Fruit fly (Drosophila melanogaster) Kc167 (cell line): ENCODE data around the gene betaCOP.

Experiments
- Myc ChIP-seq: fragments of >200 bp; optimal IDR thresholded peaks from 2 replicates; lab custom pipeline; 2017; ENCODE audit warnings: missing external identifiers
- Sin3A ChIP-seq: fragments of >200 bp; optimal IDR thresholded peaks from 2 replicates; lab custom pipeline; 2018; ENCODE audit warnings: missing external identifiers
- h ChIP-seq: fragments of >200 bp; optimal IDR thresholded peaks from 3 replicates; lab custom pipeline; 2018; ENCODE audit warnings: missing external identifiers
- insv ChIP-seq: fragments of >200 bp; optimal IDR thresholded peaks from 3 replicates; lab custom pipeline; 2018; ENCODE audit warnings: missing external identifiers
- psq ChIP-seq: fragments of >200 bp; optimal IDR thresholded peaks from 2 replicates; lab custom pipeline; 2017; ENCODE audit warnings: missing external identifiers
- ttk ChIP-seq: sonication (Bioruptor generic); optimal IDR thresholded peaks from 2 replicates; lab custom pipeline; 2017; ENCODE audit warnings: missing external identifiers

DNA sequence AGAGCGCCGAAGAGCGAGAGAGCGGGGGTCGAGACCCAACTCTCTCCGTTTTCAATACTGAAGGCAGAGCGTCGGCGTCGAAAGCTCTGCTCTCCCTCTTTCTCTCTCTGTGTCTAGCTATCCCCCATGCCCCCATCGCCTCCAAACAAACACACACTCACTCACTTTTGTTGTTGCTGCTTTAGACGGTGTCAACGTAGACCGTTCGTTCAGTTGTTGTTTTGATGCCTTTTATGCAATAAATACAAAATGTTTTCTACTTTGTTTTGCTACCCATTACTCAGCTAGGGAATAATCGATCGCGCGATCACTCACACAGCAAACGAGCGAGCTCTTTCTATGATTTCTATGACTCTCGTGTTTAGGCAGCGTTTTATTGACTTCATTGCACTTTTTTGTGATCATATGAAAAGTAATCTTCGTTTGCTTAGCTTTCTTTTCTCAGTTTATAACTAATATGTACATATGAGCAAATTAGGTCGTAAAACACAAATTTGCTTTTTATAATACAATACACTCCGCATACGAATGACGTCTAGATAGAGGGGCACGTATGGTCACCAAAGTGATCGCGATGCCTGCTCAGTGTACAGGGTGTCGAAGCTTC, 19.7 kb upstream of the betaCOP start:
- TF ChIP-seq psq (lab: Kevin White, UChicago) (no peak), ttk (no peak), h (lab: Kevin White, UChicago) (no peak), Myc (lab: Kevin White, UChicago) (no peak), insv (lab: Kevin White, UChicago) (no peak), Sin3A (no peak)
